Worm (Caenorhabditis elegans): ENCODE measurements around the gene abce-1.

- TF ChIP-seq syd-9 (tag; optimal IDR thresholded peaks at IDR 0.05), result no peak
- no peak for TF ChIP-seq unc-3 (GFP tag; conservative IDR thresholded peaks at IDR 0.05)
- no peak for TF ChIP-seq unc-3 (tag; optimal IDR thresholded peaks at IDR 0.05)
- TF ChIP-seq odd-2 (tag; optimal IDR thresholded peaks at IDR 0.05), result no peak
- TF ChIP-seq ets-4 (tag; optimal IDR thresholded peaks at IDR 0.05), result no peak
- no peak for TF ChIP-seq rnt-1 (tag; optimal IDR thresholded peaks at IDR 0.05)
- no peak for TF ChIP-seq nhr-11 (tag; optimal IDR thresholded peaks at IDR 0.05)
- TF ChIP-seq ceh-18 (tag; optimal IDR thresholded peaks at IDR 0.05), result no peak
- TF ChIP-seq fkh-10 (GFP tag; optimal IDR thresholded peaks at IDR 0.05), result no peak
- TF ChIP-seq ceh-9 (tag; optimal IDR thresholded peaks at IDR 0.05), result no peak
- TF ChIP-seq pha-4 (tag; optimal IDR thresholded peaks at IDR 0.05), result no peak
- TF ChIP-seq lin-11 (tag; optimal IDR thresholded peaks at IDR 0.05), result no peak
- no peak for TF ChIP-seq elt-2 (tag; optimal IDR thresholded peaks at IDR 0.05)
Measured at ce11 chrIII:13107307-13107706, 46.3 kb upstream of the abce-1 start, which contains the start of gene dhhc-8.
